Worm (Caenorhabditis elegans): ENCODE results near the gene nspc-16.

Gene nspc-16

ce11 chrX:14539468-14539867 is 16.1 kb downstream of the nspc-16 start:
- TF ChIP-seq lin-13 (GFP tag; optimal IDR thresholded peaks at IDR 0.05) (no peak), elt-2 (tag; optimal IDR thresholded peaks at IDR 0.05) (peak; percentile 47)

- TF ChIP-seq elt-2 (tag; optimal IDR thresholded peaks at IDR 0.05): no peak
- no peak for TF ChIP-seq alr-1 (tag; optimal IDR thresholded peaks at IDR 0.05; ENCODE audit: borderline replicate concordance)
- no peak for TF ChIP-seq swsn-7 (tag; optimal IDR thresholded peaks at IDR 0.05)
- TF ChIP-seq unc-130 (tag; optimal IDR thresholded peaks at IDR 0.05): no peak
- no peak for TF ChIP-seq nhr-77 (tag; optimal IDR thresholded peaks at IDR 0.05)
- TF ChIP-seq dsc-1 (tag; optimal IDR thresholded peaks at IDR 0.05): no peak
- no peak for TF ChIP-seq nhr-19 (GFP tag; conservative IDR thresholded peaks at IDR 0.05)
- no peak for TF ChIP-seq ceh-88 (GFP tag; IDR thresholded peaks at IDR 0.05)
- no peak for TF ChIP-seq F16B12.6 (tag; optimal IDR thresholded peaks at IDR 0.05)
- no peak for TF ChIP-seq nhr-20 (tag; optimal IDR thresholded peaks at IDR 0.05)
- TF ChIP-seq snu-23 (GFP tag; optimal IDR thresholded peaks at IDR 0.05): no peak
- no peak for TF ChIP-seq blmp-1 (tag; optimal IDR thresholded peaks at IDR 0.05)
- TF ChIP-seq irx-1 (tag; optimal IDR thresholded peaks at IDR 0.05): no peak
- TF ChIP-seq unc-62 (GFP tag; optimal IDR thresholded peaks at IDR 0.05): no peak
- TF ChIP-seq mep-1 (tag; optimal IDR thresholded peaks at IDR 0.05): no peak
- no peak for TF ChIP-seq nhr-84 (tag; optimal IDR thresholded peaks at IDR 0.05)
- TF ChIP-seq lir-3 (tag; optimal IDR thresholded peaks at IDR 0.05; ENCODE audit: poor library complexity): no peak
- TF ChIP-seq nhr-11 (tag; optimal IDR thresholded peaks at IDR 0.05): no peak
Measured at ce11 chrX:14541992-14542391, 18.6 kb downstream of the nspc-16 start, which contains the start of gene fbxa-81. TSS of gene fbxa-81 (minus strand) at chrX:14542092.

ce11 chrX:14543224-14543623 is 19.8 kb downstream of the nspc-16 start, which contains the start of gene T24C2.3:
TSS of gene T24C2.3 (plus strand) at chrX:14543524.
- TF ChIP-seq hlh-17 (GFP tag; optimal IDR thresholded peaks at IDR 0.05; ENCODE audit: borderline replicate concordance) (no peak), aha-1 (tag; optimal IDR thresholded peaks at IDR 0.05) (no peak), ceh-8 (GFP tag; optimal IDR thresholded peaks at IDR 0.05) (no peak)

- TF ChIP-seq sup-37 (GFP tag; optimal IDR thresholded peaks at IDR 0.05) (no peak), grh-1 (GFP tag; IDR thresholded peaks at IDR 0.05) (no peak), zag-1 (tag; optimal IDR thresholded peaks at IDR 0.05) (no peak), unc-98 (GFP tag; IDR thresholded peaks at IDR 0.05) (no peak), hpl-2 (GFP tag; optimal IDR thresholded peaks at IDR 0.05) (no peak), nhr-47 (tag; optimal IDR thresholded peaks at IDR 0.05) (no peak), skn-1 (tag; optimal IDR thresholded peaks at IDR 0.05) (no peak), ets-5 (GFP tag; IDR thresholded peaks at IDR 0.05) (no peak)
Measured at ce11 chrX:14545543-14545942, 22.2 kb downstream of the nspc-16 start, which contains the start of gene enri-2. TSS of gene enri-2 (plus strand) at chrX:14545843.

- TF ChIP-seq aly-2 (tag; optimal IDR thresholded peaks at IDR 0.05) (no peak), nhr-85 (tag) (peak; percentile 61)
Measured at ce11 chrX:14549709-14550199, 26.4 kb downstream of the nspc-16 start, which contains the start of gene ram-5. TSS of gene ram-5 (plus strand) at chrX:14550149.

- TF ChIP-seq lin-35 (GFP tag; optimal IDR thresholded peaks at IDR 0.05) (peak in 1 of 2 experiments; percentile 13), snu-23 (GFP tag; optimal IDR thresholded peaks at IDR 0.05) (peak; percentile 8), nhr-85 (tag) (peak; percentile 51), lin-39 (tag; optimal IDR thresholded peaks at IDR 0.05) (no peak), fkh-10 (GFP tag; optimal IDR thresholded peaks at IDR 0.05) (no peak), nhr-71 (tag; optimal IDR thresholded peaks at IDR 0.05) (peak; percentile 66), nhr-20 (tag; optimal IDR thresholded peaks at IDR 0.05) (peak; percentile 24), elt-3 (tag; optimal IDR thresholded peaks at IDR 0.05) (no peak), fos-1 (tag; optimal IDR thresholded peaks at IDR 0.05) (no peak), vab-15 (tag; optimal IDR thresholded peaks at IDR 0.05) (no peak), lin-14 (GFP tag; optimal IDR thresholded peaks at IDR 0.05) (peak; percentile 36), blmp-1 (tag; optimal IDR thresholded peaks at IDR 0.05) (peak; percentile 27), xbp-1 (tag; optimal IDR thresholded peaks at IDR 0.05) (no peak)
Measured at ce11 chrX:14556403-14556802, 33.0 kb downstream of the nspc-16 start.
